Worm (Caenorhabditis elegans) whole organism, mixed stage, embryonic: ENCODE measurements around the gene K01D12.10.

Experiments used
- M03D4.4 ChIP-seq: sonication (generic microtip); optimal IDR thresholded peaks from 2 replicates; lab custom pipeline; 2017; ENCODE audit warnings: mild to moderate bottlenecking, missing genetic modification characterization, missing compliant biosample characterization
- bed-3 ChIP-seq: fragments of 200-800 bp; sonication (Bioruptor generic); optimal IDR thresholded peaks from 3 replicates; lab custom pipeline; 2018; ENCODE audit warnings: mild to moderate bottlenecking, missing genetic modification characterization, moderate library complexity, missing compliant biosample characterization
- blmp-1 ChIP-seq: fragments of 150-350 bp; optimal IDR thresholded peaks from 2 replicates; lab custom pipeline; 2014; ENCODE audit warnings: missing biosample characterization, missing genetic modification characterization
- ceh-39 ChIP-seq: fragments of 150-350 bp; optimal IDR thresholded peaks from 2 replicates; lab custom pipeline; 2014; ENCODE audit warnings: missing biosample characterization, missing genetic modification characterization
- ceh-43 ChIP-seq: fragments of 200-800 bp; sonication (Bioruptor generic); optimal IDR thresholded peaks from 2 replicates; lab custom pipeline; 2018; ENCODE audit warnings: mild to moderate bottlenecking, missing genetic modification characterization, moderate library complexity, missing compliant biosample characterization
- ceh-83 ChIP-seq: fragments of 200-800 bp; sonication (Bioruptor generic); optimal IDR thresholded peaks from 2 replicates; lab custom pipeline; 2018; ENCODE audit warnings: mild to moderate bottlenecking, missing genetic modification characterization, missing compliant biosample characterization
- ces-1 ChIP-seq: fragments of 150-350 bp; optimal IDR thresholded peaks from 2 replicates; lab custom pipeline; 2014; ENCODE audit warnings: missing biosample characterization, missing genetic modification reagents, missing genetic modification characterization
- cnd-1 ChIP-seq: fragments of 200-800 bp; sonication (Bioruptor generic); optimal IDR thresholded peaks from 2 replicates; lab custom pipeline; 2018; ENCODE audit warnings: mild to moderate bottlenecking, missing genetic modification characterization, missing compliant biosample characterization
- drap-1 ChIP-seq: fragments of 200-800 bp; sonication (Bioruptor generic); optimal IDR thresholded peaks from 3 replicates; lab custom pipeline; 2018; ENCODE audit warnings: mild to moderate bottlenecking, missing genetic modification characterization, missing compliant biosample characterization
- elt-1 ChIP-seq: sonication (generic microtip); optimal IDR thresholded peaks from 2 replicates; lab custom pipeline; 2017; ENCODE audit warnings: missing genetic modification characterization, mild to moderate bottlenecking, missing compliant biosample characterization, antibody characterized with exemption, moderate library complexity, borderline replicate concordance; ENCODE audit not compliant: insufficient read depth
- elt-3 ChIP-seq: fragments of 150-350 bp; optimal IDR thresholded peaks from 2 replicates; lab custom pipeline; 2014; ENCODE audit warnings: missing biosample characterization, missing genetic modification characterization
- flh-1 ChIP-seq: fragments of 200-800 bp; sonication (Bioruptor generic); optimal IDR thresholded peaks from 2 replicates; lab custom pipeline; 2018; ENCODE audit warnings: mild to moderate bottlenecking, missing genetic modification characterization, moderate library complexity, missing compliant biosample characterization
- ham-2 ChIP-seq: fragments of 200-800 bp; sonication (Bioruptor generic); optimal IDR thresholded peaks from 2 replicates; lab custom pipeline; 2018; ENCODE audit warnings: mild to moderate bottlenecking, missing genetic modification characterization, missing compliant biosample characterization
- hlh-1 ChIP-seq: fragments of 150-350 bp; optimal IDR thresholded peaks from 2 replicates; lab custom pipeline; 2014; ENCODE audit warnings: missing biosample characterization, missing genetic modification reagents, missing genetic modification characterization
- lin-13 ChIP-seq: fragments of 150-350 bp; optimal IDR thresholded peaks from 2 replicates; lab custom pipeline; 2014; ENCODE audit warnings: missing biosample characterization, missing genetic modification characterization
- lsy-2 ChIP-seq: fragments of 150-350 bp; optimal IDR thresholded peaks from 2 replicates; lab custom pipeline; 2014; ENCODE audit warnings: missing biosample characterization, missing genetic modification characterization
- mab-5 ChIP-seq: fragments of 150-350 bp; optimal IDR thresholded peaks from 2 replicates; lab custom pipeline; 2014; ENCODE audit warnings: missing biosample characterization, missing genetic modification characterization
- mls-2 ChIP-seq: sonication (generic microtip); optimal IDR thresholded peaks from 2 replicates; lab custom pipeline; 2016; ENCODE audit warnings: mild to moderate bottlenecking, missing genetic modification characterization, moderate library complexity, missing compliant biosample characterization
- nhr-12 ChIP-seq: fragments of 150-350 bp; optimal IDR thresholded peaks from 2 replicates; lab custom pipeline; 2014; ENCODE audit warnings: missing biosample characterization, missing genetic modification characterization
- nhr-2 ChIP-seq: fragments of 150-350 bp; optimal IDR thresholded peaks from 2 replicates; lab custom pipeline; 2014; ENCODE audit warnings: missing biosample characterization, missing genetic modification characterization
- nhr-237 ChIP-seq: fragments of 150-350 bp; optimal IDR thresholded peaks from 2 replicates; lab custom pipeline; 2014; ENCODE audit warnings: missing biosample characterization, missing genetic modification characterization
- nhr-28 ChIP-seq: fragments of 150-350 bp; optimal IDR thresholded peaks from 2 replicates; lab custom pipeline; 2014; ENCODE audit warnings: missing biosample characterization, missing genetic modification characterization
- pha-4 ChIP-seq: fragments of 150-350 bp; optimal IDR thresholded peaks from 2 replicates; lab custom pipeline; 2018; ENCODE audit warnings: missing biosample characterization, missing genetic modification reagents, missing genetic modification characterization
- sem-2 ChIP-seq: fragments of 200-800 bp; sonication (Bioruptor generic); optimal IDR thresholded peaks from 2 replicates; lab custom pipeline; 2018; ENCODE audit warnings: mild to moderate bottlenecking, missing genetic modification characterization, missing compliant biosample characterization
- sptf-1 ChIP-seq: sonication (generic microtip); optimal IDR thresholded peaks from 2 replicates; lab custom pipeline; 2017; ENCODE audit warnings: mild to moderate bottlenecking, missing genetic modification characterization, moderate library complexity, missing compliant biosample characterization
- unc-120 ChIP-seq: sonication (generic microtip); optimal IDR thresholded peaks from 2 replicates; lab custom pipeline; 2017; ENCODE audit warnings: missing genetic modification characterization, missing compliant biosample characterization; ENCODE audit not compliant: poor library complexity, severe bottlenecking
- unc-62 ChIP-seq: fragments of 150-350 bp; optimal IDR thresholded peaks from 2 replicates; lab custom pipeline; 2014; ENCODE audit warnings: missing biosample characterization, missing genetic modification reagents, missing genetic modification characterization
- zip-8 ChIP-seq: fragments of 150-350 bp; optimal IDR thresholded peaks from 2 replicates; lab custom pipeline; 2014; ENCODE audit warnings: missing biosample characterization, missing genetic modification characterization
- ztf-11 ChIP-seq: fragments of 150-350 bp; optimal IDR thresholded peaks from 2 replicates; lab custom pipeline; 2014; ENCODE audit warnings: missing biosample characterization, missing genetic modification characterization

The K01D12.10 gene

ce11 chrV:12397545-12397944 is 8.5 kb upstream of the K01D12.10 start, which contains the start of gene K01D12.5:
K01D12.5 (plus strand) TSS chrV:12397845.
- TF ChIP-seq drap-1 (GFP tag; lab: Kevin White, UChicago) (no peak), bed-3 (GFP tag; lab: Kevin White, UChicago) (no peak), unc-120 (tag; lab: Kevin White, UChicago) (no peak), pha-4 (no peak), unc-62 (GFP tag; lab: Kevin White, UChicago) (no peak), ham-2 (GFP tag; lab: Kevin White, UChicago) (no peak)

- TF ChIP-seq unc-62 (GFP tag; lab: Kevin White, UChicago) (no peak), zip-8 (tag; lab: Kevin White, UChicago) (peak; percentile 71)
Observed at ce11 chrV:12400677-12401236, 5.3 kb upstream of the K01D12.10 start, which contains the start of the genes K01D12.20 and miga-1. K01D12.20 (minus strand) TSS chrV:12400814. miga-1 (minus strand) TSS chrV:12400859.

ce11 chrV:12401383-12401782 is 4.6 kb upstream of the K01D12.10 start, which contains the start of gene K01D12.7:
K01D12.7 (minus strand) TSS chrV:12401483.
- TF ChIP-seq ces-1 (GFP tag; lab: Kevin White, UChicago) (no peak), mls-2 (tag; lab: Kevin White, UChicago) (no peak), elt-3 (no peak), nhr-12 (tag; lab: Kevin White, UChicago) (no peak), ceh-43 (GFP tag; lab: Kevin White, UChicago) (no peak), drap-1 (GFP tag; lab: Kevin White, UChicago) (no peak), bed-3 (GFP tag; lab: Kevin White, UChicago) (no peak), nhr-237 (tag; lab: Kevin White, UChicago) (no peak), elt-1 (no peak)

- TF ChIP-seq cnd-1 (tag; lab: Kevin White, UChicago) (no peak), mab-5 (tag; lab: Kevin White, UChicago) (no peak), elt-1 (no peak), elt-3 (no peak), hlh-1 (tag; lab: Kevin White, UChicago) (no peak), ces-1 (GFP tag; lab: Kevin White, UChicago) (no peak), flh-1 (GFP tag; lab: Kevin White, UChicago) (no peak), nhr-2 (no peak), bed-3 (GFP tag; lab: Kevin White, UChicago) (no peak), blmp-1 (tag; lab: Kevin White, UChicago) (no peak), ceh-43 (GFP tag; lab: Kevin White, UChicago) (no peak), pha-4 (no peak), mls-2 (tag; lab: Kevin White, UChicago) (no peak), nhr-12 (tag; lab: Kevin White, UChicago) (no peak), ceh-39 (tag; lab: Kevin White, UChicago) (no peak), sem-2 (no peak)
- TF ChIP-seq, all 35 proteins: peak for 0
Observed at ce11 chrV:12402355-12402754, 3.7 kb upstream of the K01D12.10 start, which contains the start of gene K01D12.8. K01D12.8 (plus strand) TSS chrV:12402655.

- TF ChIP-seq elt-3 (no peak), bed-3 (GFP tag; lab: Kevin White, UChicago) (no peak), unc-62 (GFP tag; lab: Kevin White, UChicago) (no peak), M03D4.4 (tag; lab: Kevin White, UChicago) (no peak), ces-1 (GFP tag; lab: Kevin White, UChicago) (no peak), ceh-83 (GFP tag; lab: Kevin White, UChicago) (no peak), lsy-2 (tag; lab: Kevin White, UChicago) (no peak), sptf-1 (tag; lab: Kevin White, UChicago) (no peak), nhr-12 (tag; lab: Kevin White, UChicago) (no peak), blmp-1 (tag; lab: Kevin White, UChicago) (no peak), elt-1 (no peak), ceh-39 (tag; lab: Kevin White, UChicago) (no peak), ztf-11 (tag; lab: Kevin White, UChicago) (no peak), zip-8 (tag; lab: Kevin White, UChicago) (no peak), nhr-28 (no peak), lin-13 (no peak), hlh-1 (tag; lab: Kevin White, UChicago) (no peak), flh-1 (GFP tag; lab: Kevin White, UChicago) (no peak), drap-1 (GFP tag; lab: Kevin White, UChicago) (no peak)
- TF ChIP-seq, all 35 proteins: peak for 0
Observed at ce11 chrV:12404544-12404943, 1.5 kb upstream of the K01D12.10 start, which contains the start of gene K01D12.9. K01D12.9 (minus strand) TSS chrV:12404644.
